Fruit fly (Drosophila melanogaster) whole organism, adult: Measurements from ENCODE around the gene Tgs1.

Experiments
- CG12768 ChIP-seq: fragments of 200-800 bp; sonication (Bioruptor generic); optimal IDR thresholded peaks from 2 replicates; lab custom pipeline; 2017; ENCODE audit warnings: missing biosample characterization, missing genetic modification characterization, mild to moderate bottlenecking, moderate library complexity, missing genetic modification reagents
- CG14711 ChIP-seq: fragments of 200-800 bp; sonication (Bioruptor generic); optimal IDR thresholded peaks from 2 replicates; lab custom pipeline; 2018; ENCODE audit warnings: missing biosample characterization, mild to moderate bottlenecking, missing genetic modification characterization, moderate library complexity
- CG1620 ChIP-seq: fragments of 200-800 bp; sonication (Bioruptor generic); optimal IDR thresholded peaks from 2 replicates; lab custom pipeline; 2016; ENCODE audit warnings: missing biosample characterization, missing genetic modification characterization
- CG7045 ChIP-seq: fragments of 200-800 bp; sonication (Bioruptor generic); optimal IDR thresholded peaks from 2 replicates; lab custom pipeline; 2017; ENCODE audit warnings: missing biosample characterization, mild to moderate bottlenecking, missing genetic modification characterization
- cic ChIP-seq: fragments of 200-800 bp; sonication (Bioruptor generic); optimal IDR thresholded peaks from 2 replicates; lab custom pipeline; 2017; ENCODE audit warnings: missing biosample characterization, mild to moderate bottlenecking, missing genetic modification characterization, moderate library complexity
- kay ChIP-seq: fragments of 200-800 bp; sonication (Bioruptor generic); peaks from one replicate; lab custom pipeline; 2016; ENCODE audit warnings: missing biosample characterization, missing genetic modification characterization, borderline replicate concordance
- tj ChIP-seq: fragments of 200-800 bp; sonication (Bioruptor generic); optimal IDR thresholded peaks from 3 replicates; lab custom pipeline; 2017; ENCODE audit warnings: missing biosample characterization, mild to moderate bottlenecking, missing genetic modification characterization, moderate library complexity

dm6 chr3R:18230229-18230628 is 25.1 kb upstream of the Tgs1 start:
- TF ChIP-seq cic (peak; percentile 16), CG1620 (GFP tag; lab: Kevin White, UChicago) (no peak), tj (no peak), CG7045 (no peak), kay (GFP tag; lab: Kevin White, UChicago) (no peak), CG12768 (GFP tag; lab: Kevin White, UChicago) (no peak), CG14711 (tag; lab: Kevin White, UChicago) (no peak)
